Worm (Caenorhabditis elegans) whole organism, L4 larva: ENCODE results near the gene mes-6.

ENCODE experiments used
- D1046.2 ChIP-seq: fragments of 200-800 bp; sonication (Bioruptor generic); IDR thresholded peaks from 2 replicates; pipeline ENCODE4 v1.3.6; 2022; ENCODE audit warnings: missing genetic modification characterization, missing compliant biosample characterization
- Y105C5A.15 ChIP-seq: fragments of 200-800 bp; sonication (Bioruptor generic); IDR thresholded peaks from 2 replicates; pipeline ENCODE4 v1.3.6; 2022; ENCODE audit warnings: missing genetic modification characterization, missing compliant biosample characterization
- Y48G9A.11 ChIP-seq: fragments of 200-800 bp; sonication (Bioruptor generic); IDR thresholded peaks from 2 replicates; pipeline ENCODE4 v1.3.6; 2022; ENCODE audit warnings: missing genetic modification reagents, missing genetic modification characterization, missing compliant biosample characterization
- Y75B8A.6 ChIP-seq: fragments of 200-800 bp; sonication (Bioruptor generic); IDR thresholded peaks from 2 replicates; pipeline ENCODE4 v1.3.6; 2022; ENCODE audit warnings: missing genetic modification reagents, missing genetic modification characterization, missing compliant biosample characterization
- aha-1 ChIP-seq: fragments of 150-350 bp; peaks from one replicate; lab custom pipeline; 2014; ENCODE audit warnings: missing biosample characterization, missing genetic modification characterization
- aly-2 ChIP-seq: sonication (generic microtip); optimal IDR thresholded peaks from 2 replicates; lab custom pipeline; 2018; ENCODE audit warnings: missing biosample characterization, missing genetic modification characterization
- ama-1 ChIP-seq: fragments of 150-350 bp; optimal IDR thresholded peaks from 2 replicates; lab custom pipeline; 2014; ENCODE audit warnings: inconsistent platforms, mixed read lengths
- arid-1 ChIP-seq: fragments of 200-800 bp; sonication (Bioruptor generic); conservative IDR thresholded peaks from 2 replicates; pipeline ENCODE4 v1.3.6; 2022; ENCODE audit warnings: missing genetic modification reagents, missing genetic modification characterization, missing compliant biosample characterization
- attf-4 ChIP-seq: sonication (generic microtip); optimal IDR thresholded peaks from 3 replicates; lab custom pipeline; 2017; ENCODE audit warnings: missing biosample characterization, missing genetic modification characterization
- ceh-28 ChIP-seq: fragments of 150-350 bp; optimal IDR thresholded peaks from 2 replicates; lab custom pipeline; 2014; ENCODE audit warnings: missing biosample characterization, missing genetic modification reagents, missing genetic modification characterization
- ceh-62 ChIP-seq: sonication (generic microtip); optimal IDR thresholded peaks from 2 replicates; lab custom pipeline; 2017; ENCODE audit warnings: missing biosample characterization, missing genetic modification characterization
- ceh-82 ChIP-seq: sonication (generic microtip); optimal IDR thresholded peaks from 2 replicates; lab custom pipeline; 2017; ENCODE audit warnings: missing biosample characterization, missing genetic modification characterization
- ces-1 ChIP-seq: fragments of 150-350 bp; sonication (generic microtip); optimal IDR thresholded peaks from 4 replicates; lab custom pipeline; 2014; ENCODE audit warnings: missing biosample characterization, missing genetic modification reagents, missing genetic modification characterization
- cey-2 ChIP-seq: sonication (generic microtip); optimal IDR thresholded peaks from 3 replicates; lab custom pipeline; 2017; ENCODE audit warnings: missing genetic modification characterization, mild to moderate bottlenecking, missing compliant biosample characterization, antibody characterized with exemption, borderline replicate concordance; ENCODE audit not compliant: insufficient read depth
- daf-12 ChIP-seq: fragments of 150-350 bp; optimal IDR thresholded peaks from 2 replicates; lab custom pipeline; 2014; ENCODE audit warnings: missing biosample characterization, missing genetic modification reagents, missing genetic modification characterization
- daf-19 ChIP-seq: fragments of 200-800 bp; sonication (Bioruptor generic); conservative IDR thresholded peaks from 2 replicates; pipeline ENCODE4 v1.3.6; 2022; ENCODE audit warnings: missing genetic modification characterization, missing compliant biosample characterization
- dmd-6 ChIP-seq: fragments of 200-800 bp; sonication (Bioruptor generic); IDR thresholded peaks from 2 replicates; pipeline ENCODE4 v1.3.6; 2022; ENCODE audit warnings: missing genetic modification reagents, missing genetic modification characterization, missing compliant biosample characterization
- egl-27 ChIP-seq: sonication (generic microtip); optimal IDR thresholded peaks from 3 replicates; lab custom pipeline; 2017; ENCODE audit warnings: missing biosample characterization, missing genetic modification reagents, missing genetic modification characterization
- fos-1 ChIP-seq: fragments of 150-350 bp; optimal IDR thresholded peaks from 2 replicates; lab custom pipeline; 2014; ENCODE audit warnings: missing biosample characterization, missing genetic modification characterization
- gei-8 ChIP-seq: fragments of 200-800 bp; sonication (Bioruptor generic); optimal IDR thresholded peaks from 2 replicates; lab custom pipeline; 2018; ENCODE audit warnings: mild to moderate bottlenecking, missing genetic modification characterization, missing compliant biosample characterization
- hif-1 ChIP-seq, 2 experiments: sonication (generic microtip); optimal IDR thresholded peaks; 2 replicates each; lab custom pipeline; 2016 to 2017; ENCODE audit warnings: missing compliant biosample characterization in 2 of 2, missing genetic modification characterization in 2 of 2, missing genetic modification reagents in 2 of 2, missing genotype in 2 of 2, mild to moderate bottlenecking in 1 of 2
- hlh-11 ChIP-seq: fragments of 200-800 bp; sonication (Bioruptor generic); optimal IDR thresholded peaks from 2 replicates; lab custom pipeline; 2018; ENCODE audit warnings: mild to moderate bottlenecking, missing genetic modification characterization, missing compliant biosample characterization
- hlh-30 ChIP-seq: sonication (generic microtip); optimal IDR thresholded peaks from 2 replicates; lab custom pipeline; 2017; ENCODE audit warnings: antibody characterized with exemption, mild to moderate bottlenecking, missing genetic modification characterization, missing compliant biosample characterization; ENCODE audit not compliant: insufficient read depth
- lim-7 ChIP-seq: fragments of 200-800 bp; sonication (Bioruptor generic); IDR thresholded peaks from 2 replicates; pipeline ENCODE4 v1.3.6; 2022; ENCODE audit warnings: missing genetic modification characterization, missing compliant biosample characterization
- lin-1 ChIP-seq: fragments of 200-800 bp; sonication (Bioruptor generic); IDR thresholded peaks from 2 replicates; pipeline ENCODE4 v1.3.6; 2022; ENCODE audit warnings: missing genetic modification reagents, missing genetic modification characterization, missing compliant biosample characterization
- lin-15B ChIP-seq: fragments of 150-350 bp; sonication (generic microtip); optimal IDR thresholded peaks from 3 replicates; lab custom pipeline; 2014; ENCODE audit warnings: missing biosample characterization, missing genetic modification characterization
- lin-29 ChIP-seq: fragments of 200-800 bp; sonication (Bioruptor generic); IDR thresholded peaks from 2 replicates; pipeline ENCODE4 v1.3.6; 2022; ENCODE audit warnings: missing genetic modification reagents, missing genetic modification characterization, missing compliant biosample characterization
- lin-38 ChIP-seq: fragments of 200-800 bp; sonication (Bioruptor generic); IDR thresholded peaks from 2 replicates; pipeline ENCODE4 v1.3.6; 2022; ENCODE audit warnings: missing genetic modification reagents, missing genetic modification characterization, missing compliant biosample characterization
- lin-39 ChIP-seq: fragments of 150-350 bp; optimal IDR thresholded peaks from 2 replicates; lab custom pipeline; 2014; ENCODE audit warnings: missing biosample characterization, missing genetic modification reagents, missing genetic modification characterization
- madf-5 ChIP-seq, 2 experiments: fragments of 200-800 bp; sonication (Bioruptor generic); IDR thresholded peaks; 2 replicates each; pipeline ENCODE4 v1.3.6; 2022; ENCODE audit warnings: missing compliant biosample characterization in 2 of 2, missing genetic modification characterization in 2 of 2
- madf-9 ChIP-seq: fragments of 200-800 bp; sonication (Bioruptor generic); conservative IDR thresholded peaks from 2 replicates; pipeline ENCODE4 v1.3.6; 2022; ENCODE audit warnings: missing genetic modification reagents, missing genetic modification characterization, missing compliant biosample characterization
- mdl-1 ChIP-seq, 2 experiments: fragments of 150-350 bp in 1 of 2; sonication (generic microtip) in 1 of 2; optimal IDR thresholded peaks; 2 replicates each; lab custom pipeline; 2014 to 2017; ENCODE audit warnings: missing biosample characterization in 2 of 2, missing genetic modification characterization in 2 of 2
- mdt-29 ChIP-seq: fragments of 200-800 bp; sonication (Bioruptor generic); IDR thresholded peaks from 2 replicates; pipeline ENCODE4 v1.3.6; 2022; ENCODE audit warnings: missing genetic modification reagents, missing genetic modification characterization, missing compliant biosample characterization
- mep-1 ChIP-seq: fragments of 150-350 bp; sonication (generic microtip); optimal IDR thresholded peaks from 3 replicates; lab custom pipeline; 2014; ENCODE audit warnings: missing biosample characterization, missing genetic modification characterization
- nhr-111 ChIP-seq: fragments of 200-800 bp; sonication (Bioruptor generic); optimal IDR thresholded peaks from 2 replicates; lab custom pipeline; 2018; ENCODE audit warnings: mild to moderate bottlenecking, missing genetic modification characterization, missing compliant biosample characterization
- nhr-237 ChIP-seq: sonication (generic microtip); optimal IDR thresholded peaks from 2 replicates; lab custom pipeline; 2017; ENCODE audit warnings: missing biosample characterization, missing genetic modification characterization
- nhr-25 ChIP-seq: sonication (generic microtip); optimal IDR thresholded peaks from 2 replicates; lab custom pipeline; 2017; ENCODE audit warnings: missing genetic modification characterization, mild to moderate bottlenecking, missing compliant biosample characterization, antibody characterized with exemption, moderate library complexity, borderline replicate concordance; ENCODE audit not compliant: insufficient read depth
- nhr-41 ChIP-seq: fragments of 200-800 bp; sonication (Bioruptor generic); IDR thresholded peaks from 2 replicates; pipeline ENCODE4 v1.3.6; 2022; ENCODE audit warnings: missing genetic modification reagents, missing genetic modification characterization, missing compliant biosample characterization
- nhr-76 ChIP-seq: fragments of 150-350 bp; optimal IDR thresholded peaks from 2 replicates; lab custom pipeline; 2014; ENCODE audit warnings: missing biosample characterization, missing genetic modification characterization
- nhr-77 ChIP-seq: fragments of 150-350 bp; optimal IDR thresholded peaks from 2 replicates; lab custom pipeline; 2014; ENCODE audit warnings: missing biosample characterization, missing genetic modification characterization
- rbr-2 ChIP-seq: sonication (generic microtip); optimal IDR thresholded peaks from 2 replicates; lab custom pipeline; 2016; ENCODE audit warnings: missing genotype, missing genetic modification characterization, missing compliant biosample characterization
- saeg-2 ChIP-seq: fragments of 200-800 bp; sonication (Bioruptor generic); IDR thresholded peaks from 2 replicates; pipeline ENCODE4 v1.3.6; 2022; ENCODE audit warnings: missing genetic modification reagents, missing genetic modification characterization, missing compliant biosample characterization
- set-16 ChIP-seq: fragments of 200-800 bp; sonication (Bioruptor generic); IDR thresholded peaks from 2 replicates; pipeline ENCODE4 v1.3.6; 2022; ENCODE audit warnings: missing genetic modification reagents, missing genetic modification characterization, missing compliant biosample characterization
- skn-1 ChIP-seq: fragments of 150-350 bp; optimal IDR thresholded peaks from 2 replicates; lab custom pipeline; 2014; ENCODE audit warnings: missing biosample characterization, missing genetic modification characterization
- snpc-4 ChIP-seq: fragments of 150-350 bp; optimal IDR thresholded peaks from 2 replicates; lab custom pipeline; 2014; ENCODE audit warnings: missing biosample characterization, missing genetic modification characterization
- spr-1 ChIP-seq: sonication (generic microtip); optimal IDR thresholded peaks from 2 replicates; lab custom pipeline; 2016; ENCODE audit warnings: mild to moderate bottlenecking, missing genetic modification characterization, missing compliant biosample characterization
- spr-3 ChIP-seq: fragments of 200-800 bp; sonication (Bioruptor generic); optimal IDR thresholded peaks from 2 replicates; lab custom pipeline; 2018; ENCODE audit warnings: mild to moderate bottlenecking, missing genetic modification characterization, missing compliant biosample characterization
- tra-1 ChIP-seq: fragments of 200-800 bp; sonication (Bioruptor generic); IDR thresholded peaks from 2 replicates; pipeline ENCODE4 v1.3.6; 2022; ENCODE audit warnings: missing genetic modification reagents, missing genetic modification characterization, missing compliant biosample characterization
- unc-130 ChIP-seq: sonication (generic microtip); optimal IDR thresholded peaks from 2 replicates; lab custom pipeline; 2016; ENCODE audit warnings: missing genetic modification reagents, missing genetic modification characterization, missing compliant biosample characterization
- zfp-3 ChIP-seq: fragments of 200-800 bp; sonication (Bioruptor generic); conservative IDR thresholded peaks from 2 replicates; pipeline ENCODE4 v1.3.6; 2022; ENCODE audit warnings: missing genetic modification reagents, missing genetic modification characterization, missing compliant biosample characterization
- zip-11 ChIP-seq: fragments of 200-800 bp; sonication (Bioruptor generic); IDR thresholded peaks from 2 replicates; pipeline ENCODE4 v1.3.6; 2022; ENCODE audit warnings: missing genetic modification characterization, missing compliant biosample characterization
- ztf-7 ChIP-seq: fragments of 150-350 bp; optimal IDR thresholded peaks from 2 replicates; lab custom pipeline; 2014; ENCODE audit warnings: missing biosample characterization, missing genetic modification characterization

The mes-6 gene

ce11 chrIV:8528345-8528744, 17.3 kb downstream of the mes-6 start (continued):
- TF ChIP-seq nhr-237 (tag; lab: Kevin White, UChicago) = no peak
- TF ChIP-seq lin-1 = no peak
- no peak for TF ChIP-seq rbr-2
- no peak for TF ChIP-seq zip-11 (GFP tag; lab: Robert Waterston, UW)
- TF ChIP-seq nhr-25 (tag; lab: Kevin White, UChicago) = no peak
- TF ChIP-seq attf-4 (tag; lab: Kevin White, UChicago) = no peak
- no peak for TF ChIP-seq egl-27
- TF ChIP-seq saeg-2 (GFP tag; lab: Robert Waterston, UW) = 0 out of 2 replicates have a peak, but pooled peaks have one; percentile 58
- TF ChIP-seq gei-8 = no peak
- TF ChIP-seq mdt-29 (GFP tag; lab: Robert Waterston, UW) = no peak
- no peak for TF ChIP-seq lin-29 (GFP tag; lab: Robert Waterston, UW)
- TF ChIP-seq spr-3 (GFP tag; lab: Kevin White, UChicago) = no peak
- TF ChIP-seq ceh-62 = no peak
- TF ChIP-seq set-16 (GFP tag; lab: Robert Waterston, UW) = no peak
- no peak for TF ChIP-seq ceh-82 (tag; lab: Kevin White, UChicago)
- no peak for TF ChIP-seq Y48G9A.11 (GFP tag; lab: Robert Waterston, UW)
- TF ChIP-seq lin-15B (tag; lab: Kevin White, UChicago) = no peak
- TF ChIP-seq dmd-6 (GFP tag; lab: Robert Waterston, UW) = peak; percentile 96
- TF ChIP-seq tra-1 = peak; percentile 67; the same call in 1 of the 2 replicates
- TF ChIP-seq mep-1 = peak; percentile 37
- peak; percentile 92 for TF ChIP-seq hlh-11 (tag; lab: Kevin White, UChicago)
- TF ChIP-seq snpc-4 = no peak
- TF ChIP-seq skn-1 (tag; lab: Kevin White, UChicago) = no peak
- TF ChIP-seq ama-1 (lab: Kevin White, UChicago) = peak; percentile 11
- TF ChIP-seq hlh-30 (tag; lab: Kevin White, UChicago) = peak; percentile 76
- TF ChIP-seq nhr-41 (GFP tag; lab: Robert Waterston, UW) = no peak
- no peak for TF ChIP-seq daf-19 (GFP tag; lab: Robert Waterston, UW)
- TF ChIP-seq lin-39 = no peak
- TF ChIP-seq fos-1 = no peak
- no peak for TF ChIP-seq lin-38 (GFP tag; lab: Robert Waterston, UW)
- TF ChIP-seq ztf-7 (tag; lab: Kevin White, UChicago) = no peak
- no peak for TF ChIP-seq madf-5 (GFP tag; IDR thresholded peaks at IDR 0.05; lab: Robert Waterston, UW)
- no peak for TF ChIP-seq D1046.2
- no peak for TF ChIP-seq arid-1 (GFP tag; lab: Robert Waterston, UW)
- TF ChIP-seq daf-12 (tag; lab: Kevin White, UChicago) = no peak
- TF ChIP-seq mdl-1 (tag; optimal IDR thresholded peaks at IDR 0.05; lab: Kevin White, UChicago) = peak; percentile 5 to 85
- TF ChIP-seq ces-1 (GFP tag; lab: Kevin White, UChicago) = no peak
- TF ChIP-seq nhr-76 = no peak
- peak; percentile 92 for TF ChIP-seq aha-1 (tag; lab: Kevin White, UChicago)
- no peak for TF ChIP-seq spr-1 (tag; lab: Kevin White, UChicago)
- TF ChIP-seq nhr-77 = peak; percentile 27
- no peak for TF ChIP-seq Y105C5A.15 (GFP tag; lab: Robert Waterston, UW)
- peak in 1 of 2 experiments; percentile 34 for TF ChIP-seq hif-1 (tag; optimal IDR thresholded peaks at IDR 0.05; lab: Kevin White, UChicago)
- TF ChIP-seq aly-2 = no peak
- no peak for TF ChIP-seq ceh-28 (tag; lab: Kevin White, UChicago)
- TF ChIP-seq madf-9 = no peak
- TF ChIP-seq unc-130 (GFP tag; lab: Kevin White, UChicago) = no peak
- TF ChIP-seq zfp-3 (GFP tag; lab: Robert Waterston, UW) = no peak
- no peak for TF ChIP-seq nhr-111 (GFP tag; lab: Kevin White, UChicago)
- peak; percentile 81 for TF ChIP-seq cey-2 (tag; lab: Kevin White, UChicago)
- no peak for TF ChIP-seq lim-7 (GFP tag; lab: Robert Waterston, UW)
- TF ChIP-seq Y75B8A.6 (GFP tag; lab: Robert Waterston, UW) = no peak
